Fruit fly (Drosophila melanogaster) whole organism, embryonic: ENCODE data around the gene Ddc.

ENCODE experiments used
- Antp ChIP-seq: fragments of 200-800 bp; sonication (Bioruptor generic); optimal IDR thresholded peaks from 3 replicates; lab custom pipeline; 2016; ENCODE audit warnings: missing biosample characterization, missing genetic modification characterization
- B-H1 ChIP-seq: fragments of 200-800 bp; sonication (Bioruptor generic); IDR thresholded peaks from 3 replicates; pipeline ENCODE4 v1.3.6; 2022; ENCODE audit warnings: missing biosample characterization, missing genetic modification characterization
- C15 ChIP-seq: fragments of 200-800 bp; sonication (Bioruptor generic); IDR thresholded peaks from 3 replicates; pipeline ENCODE4 v1.3.6; 2022; ENCODE audit warnings: missing biosample characterization, missing genetic modification characterization
- CG10147 ChIP-seq: fragments of 200-800 bp; sonication (Bioruptor generic); optimal IDR thresholded peaks from 2 replicates; lab custom pipeline; 2019; ENCODE audit warnings: missing biosample characterization, mild to moderate bottlenecking, missing genetic modification characterization, moderate library complexity
- CG11560 ChIP-seq: fragments of 200-800 bp; sonication (Bioruptor generic); IDR thresholded peaks from 3 replicates; pipeline ENCODE4 v1.3.6; 2022; ENCODE audit warnings: missing biosample characterization, missing genetic modification characterization
- CG1529 ChIP-seq: fragments of 200-800 bp; sonication (Bioruptor generic); optimal IDR thresholded peaks from 3 replicates; lab custom pipeline; 2018; ENCODE audit warnings: missing biosample characterization, missing genetic modification characterization
- CG17328 ChIP-seq: fragments of 200-800 bp; sonication (Bioruptor generic); IDR thresholded peaks from 2 replicates; pipeline ENCODE4 v1.3.6; 2022; ENCODE audit warnings: missing biosample characterization, missing genetic modification characterization
- CG1832 ChIP-seq: fragments of 200-800 bp; sonication (Bioruptor generic); optimal IDR thresholded peaks from 2 replicates; lab custom pipeline; 2017; ENCODE audit warnings: missing biosample characterization, mild to moderate bottlenecking, missing genetic modification characterization, inconsistent platforms
- CG2116 ChIP-seq: fragments of 200-800 bp; sonication (Bioruptor generic); optimal IDR thresholded peaks from 3 replicates; lab custom pipeline; 2018; ENCODE audit warnings: missing biosample characterization, mild to moderate bottlenecking, missing genetic modification characterization
- CG2120 ChIP-seq: fragments of 200-800 bp; sonication (Bioruptor generic); optimal IDR thresholded peaks from 3 replicates; lab custom pipeline; 2016; ENCODE audit warnings: missing biosample characterization, missing genetic modification characterization
- CG2129 ChIP-seq: fragments of 200-800 bp; sonication (Bioruptor generic); IDR thresholded peaks from 2 replicates; pipeline ENCODE4 v1.3.6; 2022; ENCODE audit warnings: missing biosample characterization, missing genetic modification characterization; ENCODE audit not compliant: partially characterized antibody
- CG2678 ChIP-seq: fragments of 200-800 bp; sonication (Bioruptor generic); optimal IDR thresholded peaks from 3 replicates; lab custom pipeline; 2019; ENCODE audit warnings: missing biosample characterization, mild to moderate bottlenecking, missing genetic modification characterization, moderate library complexity
- CG30403 ChIP-seq: fragments of 200-800 bp; sonication (Bioruptor generic); optimal IDR thresholded peaks from 3 replicates; lab custom pipeline; 2016; ENCODE audit warnings: missing biosample characterization, missing genetic modification characterization
- CG3163 ChIP-seq: fragments of 200-800 bp; sonication (Bioruptor generic); optimal IDR thresholded peaks from 3 replicates; lab custom pipeline; 2016; ENCODE audit warnings: missing biosample characterization, missing genetic modification characterization
- CG34224 ChIP-seq: fragments of 200-800 bp; sonication (Bioruptor generic); IDR thresholded peaks from 3 replicates; pipeline ENCODE4 v1.3.6; 2022; ENCODE audit warnings: missing biosample characterization, missing genetic modification characterization; ENCODE audit not compliant: partially characterized antibody
- CG6765 ChIP-seq: fragments of 200-800 bp; sonication (Bioruptor generic); optimal IDR thresholded peaks from 3 replicates; lab custom pipeline; 2017; ENCODE audit warnings: missing biosample characterization, mild to moderate bottlenecking, missing genetic modification characterization
- D19A ChIP-seq: fragments of 200-800 bp; optimal IDR thresholded peaks from 3 replicates; lab custom pipeline; 2019; ENCODE audit warnings: missing biosample characterization, mild to moderate bottlenecking, missing genetic modification characterization, moderate library complexity
- Dfd ChIP-seq, 2 experiments: fragments of >200 bp; optimal IDR thresholded peaks; 2 replicates each; lab custom pipeline; 2017; ENCODE audit warnings: missing biosample characterization in 2 of 2, missing genetic modification characterization in 2 of 2
- Dll ChIP-seq: fragments of 200-800 bp; sonication (Bioruptor generic); IDR thresholded peaks from 4 replicates; pipeline ENCODE4 v1.3.6; 2022; ENCODE audit warnings: missing biosample characterization, missing genetic modification characterization; ENCODE audit not compliant: partially characterized antibody
- Doc2 ChIP-seq: fragments of 200-800 bp; sonication (Bioruptor generic); IDR thresholded peaks from 2 replicates; pipeline ENCODE4 v1.3.6; 2022; ENCODE audit warnings: missing biosample characterization, missing genetic modification characterization
- Lhr ChIP-seq: fragments of 200-800 bp; sonication (Bioruptor generic); optimal IDR thresholded peaks from 3 replicates; lab custom pipeline; 2017; ENCODE audit warnings: mild to moderate bottlenecking, missing biosample characterization, missing genetic modification reagents, missing genetic modification characterization
- Lim3 ChIP-seq: fragments of 200-800 bp; sonication (Bioruptor generic); IDR thresholded peaks from 2 replicates; pipeline ENCODE4 v1.3.6; 2022; ENCODE audit warnings: missing biosample characterization, missing genetic modification characterization
- Max ChIP-seq: fragments of 200-800 bp; sonication (Bioruptor generic); optimal IDR thresholded peaks from 2 replicates; lab custom pipeline; 2016; ENCODE audit warnings: missing biosample characterization, mild to moderate bottlenecking, missing genetic modification characterization
- Meics ChIP-seq: fragments of 200-800 bp; sonication (Bioruptor generic); optimal IDR thresholded peaks from 2 replicates; lab custom pipeline; 2017; ENCODE audit warnings: missing biosample characterization, mild to moderate bottlenecking, missing genetic modification characterization
- Myb ChIP-seq: fragments of 200-800 bp; sonication (Bioruptor generic); optimal IDR thresholded peaks from 2 replicates; lab custom pipeline; 2016; ENCODE audit warnings: missing biosample characterization, missing genetic modification characterization
- NfI ChIP-seq: fragments of 200-800 bp; sonication (Bioruptor generic); optimal IDR thresholded peaks from 3 replicates; lab custom pipeline; 2018; ENCODE audit warnings: missing biosample characterization, mild to moderate bottlenecking, missing genetic modification characterization, moderate library complexity
- PHDP ChIP-seq: fragments of 200-800 bp; sonication (Bioruptor generic); optimal IDR thresholded peaks from 3 replicates; lab custom pipeline; 2018; ENCODE audit warnings: missing biosample characterization, mild to moderate bottlenecking, missing genetic modification characterization, moderate library complexity
- Side ChIP-seq: fragments of 200-800 bp; sonication (Bioruptor generic); optimal IDR thresholded peaks from 2 replicates; lab custom pipeline; 2016; ENCODE audit warnings: missing biosample characterization, missing genetic modification characterization
- Sox100B ChIP-seq: fragments of 200-800 bp; sonication (Bioruptor generic); optimal IDR thresholded peaks from 3 replicates; lab custom pipeline; 2018; ENCODE audit warnings: missing biosample characterization, mild to moderate bottlenecking, missing genetic modification characterization
- aop ChIP-seq: fragments of 200-800 bp; sonication (Bioruptor generic); IDR thresholded peaks from 2 replicates; pipeline ENCODE4 v1.3.6; 2022; ENCODE audit warnings: missing biosample characterization, missing genetic modification characterization
- ash1 ChIP-seq: fragments of 200-800 bp; sonication (Bioruptor generic); optimal IDR thresholded peaks from 2 replicates; lab custom pipeline; 2018; ENCODE audit warnings: missing biosample characterization, mild to moderate bottlenecking, missing genetic modification characterization
- cato ChIP-seq: fragments of 200-800 bp; sonication (Bioruptor generic); optimal IDR thresholded peaks from 2 replicates; lab custom pipeline; 2016; ENCODE audit warnings: missing biosample characterization, missing genetic modification characterization, borderline replicate concordance
- corto ChIP-seq: fragments of 200-800 bp; sonication (Bioruptor generic); optimal IDR thresholded peaks from 2 replicates; lab custom pipeline; 2016; ENCODE audit warnings: missing biosample characterization, mild to moderate bottlenecking, missing genetic modification characterization, moderate library complexity
- dati ChIP-seq: fragments of 200-800 bp; sonication (Bioruptor generic); IDR thresholded peaks from 2 replicates; pipeline ENCODE4 v1.3.6; 2022; ENCODE audit warnings: missing biosample characterization, missing genetic modification characterization
- esg ChIP-seq: fragments of 200-800 bp; sonication (Bioruptor generic); conservative IDR thresholded peaks from 2 replicates; pipeline ENCODE4 v1.3.6; 2022; ENCODE audit warnings: missing biosample characterization, missing genetic modification characterization
- gsb-n ChIP-seq: fragments of 200-800 bp; sonication (Bioruptor generic); optimal IDR thresholded peaks from 3 replicates; lab custom pipeline; 2018; ENCODE audit warnings: missing biosample characterization, mild to moderate bottlenecking, missing genetic modification characterization
- gt ChIP-seq: fragments of 200-800 bp; sonication (Bioruptor generic); IDR thresholded peaks from 2 replicates; pipeline ENCODE4 v1.3.6; 2022; ENCODE audit warnings: missing biosample characterization, missing genetic modification characterization
- her ChIP-seq: fragments of 200-800 bp; sonication (Bioruptor generic); optimal IDR thresholded peaks from 2 replicates; lab custom pipeline; 2016; ENCODE audit warnings: missing biosample characterization, missing genetic modification characterization
- inv ChIP-seq: fragments of 200-800 bp; sonication (Bioruptor generic); IDR thresholded peaks from 2 replicates; pipeline ENCODE4 v1.3.6; 2022; ENCODE audit warnings: missing biosample characterization, missing genetic modification characterization; ENCODE audit not compliant: partially characterized antibody
- jumu ChIP-seq: fragments of 200-800 bp; sonication (Bioruptor generic); optimal IDR thresholded peaks from 3 replicates; lab custom pipeline; 2016; ENCODE audit warnings: missing biosample characterization, missing genetic modification characterization
- kah ChIP-seq: fragments of 200-800 bp; sonication (Bioruptor generic); optimal IDR thresholded peaks from 2 replicates; lab custom pipeline; 2018; ENCODE audit warnings: missing biosample characterization, mild to moderate bottlenecking, missing genetic modification characterization
- ken ChIP-seq: fragments of 200-800 bp; sonication (Bioruptor generic); IDR thresholded peaks from 3 replicates; pipeline ENCODE4 v1.3.6; 2022; ENCODE audit warnings: missing biosample characterization, missing genetic modification characterization
- nmo ChIP-seq: fragments of 200-800 bp; sonication (Bioruptor generic); optimal IDR thresholded peaks from 2 replicates; lab custom pipeline; 2018; ENCODE audit warnings: missing biosample characterization, mild to moderate bottlenecking, missing genetic modification characterization, moderate library complexity
- pnt ChIP-seq: fragments of 200-800 bp; sonication (Bioruptor generic); optimal IDR thresholded peaks from 3 replicates; lab custom pipeline; 2016; ENCODE audit warnings: missing biosample characterization, missing genetic modification characterization
- rib ChIP-seq: fragments of 200-800 bp; sonication (Bioruptor generic); IDR thresholded peaks from 2 replicates; pipeline ENCODE4 v1.3.6; 2022; ENCODE audit warnings: missing biosample characterization, missing genetic modification characterization
- sna ChIP-seq: fragments of 200-800 bp; sonication (Bioruptor generic); IDR thresholded peaks from 2 replicates; pipeline ENCODE4 v1.3.6; 2022; ENCODE audit warnings: missing biosample characterization, missing genetic modification characterization; ENCODE audit not compliant: partially characterized antibody
- unc-4 ChIP-seq: fragments of 200-800 bp; sonication (Bioruptor generic); IDR thresholded peaks from 2 replicates; pipeline ENCODE4 v1.3.6; 2022; ENCODE audit warnings: missing biosample characterization, missing genetic modification characterization; ENCODE audit not compliant: partially characterized antibody
- wdn ChIP-seq: fragments of 200-800 bp; sonication (Bioruptor generic); IDR thresholded peaks from 2 replicates; pipeline ENCODE4 v1.3.6; 2022; ENCODE audit warnings: missing biosample characterization, missing genetic modification characterization
- zfh1 ChIP-seq: fragments of 200-800 bp; sonication (Bioruptor generic); IDR thresholded peaks from 3 replicates; pipeline ENCODE4 v1.3.6; 2022; ENCODE audit warnings: missing biosample characterization, missing genetic modification characterization

Ddc gene

DNA sequence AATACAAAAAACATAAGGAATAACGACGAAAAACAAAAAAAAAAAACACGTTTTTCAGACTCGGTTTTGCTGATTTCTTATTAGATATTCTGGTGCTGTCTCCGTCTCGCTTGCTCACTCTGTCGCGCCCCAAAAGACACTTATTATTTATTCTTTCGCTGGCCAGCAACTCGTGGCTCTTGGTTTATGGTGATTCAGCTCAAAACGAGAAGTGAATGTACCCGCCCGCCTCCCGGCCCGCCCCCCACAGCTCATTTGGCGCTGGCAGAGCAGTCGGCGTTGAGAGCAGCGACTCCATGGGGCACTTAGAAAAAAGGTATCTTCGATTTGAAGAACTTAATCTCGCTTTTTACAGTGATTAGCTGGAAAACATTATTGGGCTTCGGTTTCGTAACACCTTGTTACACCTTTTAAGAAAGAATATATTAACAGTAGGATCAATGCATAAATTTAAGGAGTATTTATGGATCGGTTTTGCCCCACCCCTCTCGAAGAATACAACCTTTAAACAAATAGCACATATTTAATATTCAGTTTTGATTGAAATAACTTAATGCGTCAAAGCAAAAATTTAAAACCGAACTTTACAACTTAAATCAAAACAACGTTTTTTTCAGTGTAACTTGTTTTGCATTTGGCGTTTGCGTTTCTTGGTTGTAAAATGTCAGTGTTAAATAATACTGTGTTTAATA lies 21.5 kb upstream of the Ddc start (continued):
- TF ChIP-seq Doc2 (GFP tag; lab: Robert Waterston, UW) (no peak), ken (GFP tag; lab: Robert Waterston, UW) (no peak), aop (GFP tag; lab: Robert Waterston, UW) (no peak), esg (GFP tag; lab: Robert Waterston, UW) (peak; percentile 50; the same call in 1 of the 2 replicates), dati (GFP tag; lab: Robert Waterston, UW) (no peak), ash1 (GFP tag; lab: Kevin White, UChicago) (no peak), CG1529 (peak; percentile 52), D19A (tag; lab: Kevin White, UChicago) (peak; percentile 70), CG34224 (GFP tag; lab: Robert Waterston, UW) (no peak), NfI (GFP tag; lab: Kevin White, UChicago) (peak; percentile 70), corto (GFP tag; lab: Kevin White, UChicago) (no peak), gt (GFP tag; lab: Robert Waterston, UW) (no peak), Sox100B (GFP tag; lab: Kevin White, UChicago) (peak; percentile 82), her (peak; percentile 52), nmo (GFP tag; lab: Kevin White, UChicago) (peak; percentile 85), CG11560 (no peak), kah (peak; percentile 11), Dfd (GFP tag; optimal IDR thresholded peaks at IDR 0.05; lab: Kevin White, UChicago) (peak in 1 of 2 experiments; percentile 23), CG2129 (GFP tag; lab: Robert Waterston, UW) (no peak), inv (GFP tag; lab: Robert Waterston, UW) (no peak), pnt (GFP tag; lab: Kevin White, UChicago) (peak; percentile 63), CG6765 (GFP tag; lab: Kevin White, UChicago) (peak; percentile 64), Dll (GFP tag; lab: Robert Waterston, UW) (no peak), CG2678 (peak; percentile 89), CG1832 (GFP tag; lab: Kevin White, UChicago) (peak; percentile 42), B-H1 (GFP tag; lab: Robert Waterston, UW) (peak; percentile 32; the same call in 1 of the 3 replicates), zfh1 (GFP tag; lab: Robert Waterston, UW) (0 out of 3 replicates have a peak, but pooled peaks have one; percentile 31), C15 (no peak), Lim3 (GFP tag; lab: Robert Waterston, UW) (no peak), CG10147 (peak; percentile 80), unc-4 (GFP tag; lab: Robert Waterston, UW) (no peak), jumu (GFP tag; lab: Kevin White, UChicago) (peak; percentile 44), Antp (peak; percentile 52), CG3163 (GFP tag; lab: Kevin White, UChicago) (peak; percentile 39), Meics (GFP tag; lab: Kevin White, UChicago) (peak; percentile 85), CG30403 (GFP tag; lab: Kevin White, UChicago) (peak; percentile 84), PHDP (tag; lab: Kevin White, UChicago) (peak; percentile 77), Side (peak; percentile 63), Myb (GFP tag; lab: Kevin White, UChicago) (peak; percentile 19), sna (GFP tag; lab: Robert Waterston, UW) (no peak), CG2116 (GFP tag; lab: Kevin White, UChicago) (peak; percentile 30), CG2120 (GFP tag; lab: Kevin White, UChicago) (peak; percentile 84), cato (peak; percentile 47), Lhr (peak; percentile 31), gsb-n (tag; lab: Kevin White, UChicago) (peak; percentile 69), wdn (GFP tag; lab: Robert Waterston, UW) (peak; percentile 11; the same call in 1 of the 2 replicates), CG17328 (GFP tag; lab: Robert Waterston, UW) (peak; percentile 44), Max (peak; percentile 59), rib (GFP tag; lab: Robert Waterston, UW) (peak; percentile 30; the same call in 1 of the 2 replicates)
